Fruit fly (Drosophila melanogaster) whole organism, wandering third instar larva: Measurements from ENCODE around the gene Gr61a.

Source experiments
- Hr78 ChIP-seq: fragments of >200 bp; optimal IDR thresholded peaks from 2 replicates; lab custom pipeline; 2017; ENCODE audit warnings: missing biosample characterization, missing genetic modification characterization
- br ChIP-seq: fragments of 200-800 bp; sonication (Bioruptor generic); optimal IDR thresholded peaks from 2 replicates; lab custom pipeline; 2016; ENCODE audit warnings: missing biosample characterization, missing genetic modification characterization
- brk ChIP-seq: fragments of 200-800 bp; sonication (Bioruptor generic); optimal IDR thresholded peaks from 2 replicates; lab custom pipeline; 2016; ENCODE audit warnings: missing biosample characterization, mild to moderate bottlenecking, missing genetic modification characterization
- h ChIP-seq: fragments of 200-800 bp; sonication (Bioruptor generic); optimal IDR thresholded peaks from 3 replicates; lab custom pipeline; 2016; ENCODE audit warnings: missing biosample characterization, mild to moderate bottlenecking, missing genetic modification characterization
- psq ChIP-seq: fragments of 200-800 bp; sonication (Bioruptor generic); optimal IDR thresholded peaks from 3 replicates; lab custom pipeline; 2017; ENCODE audit warnings: missing biosample characterization, mild to moderate bottlenecking, missing genetic modification characterization, moderate library complexity
- woc ChIP-seq: sonication (Bioruptor generic); optimal IDR thresholded peaks from 2 replicates; lab custom pipeline; 2016; ENCODE audit warnings: missing biosample characterization, mild to moderate bottlenecking, missing genetic modification characterization

DNA sequence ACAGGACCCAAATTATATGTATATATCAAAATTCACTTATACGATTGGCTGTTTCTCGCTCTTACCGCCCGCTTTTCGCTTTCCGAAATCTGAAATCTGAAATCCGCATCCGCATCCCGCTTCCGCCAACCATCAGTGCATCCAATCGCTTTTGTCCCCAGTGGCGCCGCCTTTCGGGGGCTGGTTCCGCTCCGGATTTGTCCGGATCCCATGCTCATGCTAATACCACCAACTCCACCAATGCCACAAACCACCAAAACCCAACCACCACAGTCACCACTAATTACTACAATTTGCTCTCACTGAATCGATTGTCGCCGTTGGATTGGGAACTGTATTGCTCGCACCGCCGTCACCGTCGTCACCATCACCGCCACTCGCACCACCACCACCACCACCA is 27.5 kb downstream of the Gr61a start:
- no peak for TF ChIP-seq woc
- no peak for TF ChIP-seq Hr78
- no peak for TF ChIP-seq h (GFP tag; lab: Kevin White, UChicago)
- no peak for TF ChIP-seq psq (GFP tag; lab: Kevin White, UChicago)
- TF ChIP-seq brk (GFP tag; lab: Kevin White, UChicago), result no peak
- no peak for TF ChIP-seq br (GFP tag; lab: Kevin White, UChicago)
